Worm (Caenorhabditis elegans): ENCODE data around the gene rsp-1.

rsp-1 gene

ce11 chrII:11453025-11453424 is at the start of gene rsp-1:
Gene rsp-1 (plus strand): TSS chrII:11453362.
- TF ChIP-seq elt-3 (tag; optimal IDR thresholded peaks at IDR 0.05) (peak in 4 of 6 experiments; percentile 24 to 96 (median 67)), hpl-2 (GFP tag; optimal IDR thresholded peaks at IDR 0.05) (peak; percentile 80), ceh-90 (tag; optimal IDR thresholded peaks at IDR 0.05) (no peak), hlh-4 (tag; optimal IDR thresholded peaks at IDR 0.05) (no peak), nhr-84 (tag; optimal IDR thresholded peaks at IDR 0.05) (no peak), sptf-1 (tag; optimal IDR thresholded peaks at IDR 0.05) (no peak), ama-1 (optimal IDR thresholded peaks at IDR 0.05) (no peak), nhr-12 (tag; optimal IDR thresholded peaks at IDR 0.05) (no peak), mep-1 (tag; optimal IDR thresholded peaks at IDR 0.05) (peak; percentile 84), jun-1 (tag; optimal IDR thresholded peaks at IDR 0.05) (peak; percentile 91), lin-35 (GFP tag; optimal IDR thresholded peaks at IDR 0.05) (peak; percentile 90 to 94), zip-4 (GFP tag; optimal IDR thresholded peaks at IDR 0.05) (peak; percentile 74), unc-130 (tag; optimal IDR thresholded peaks at IDR 0.05) (peak; percentile 91), lsy-2 (tag; optimal IDR thresholded peaks at IDR 0.05) (peak; percentile 91 to 94), snu-23 (GFP tag; optimal IDR thresholded peaks at IDR 0.05) (peak; percentile 94), sox-4 (tag; optimal IDR thresholded peaks at IDR 0.05) (peak; percentile 45), efl-3 (GFP tag; optimal IDR thresholded peaks at IDR 0.05) (no peak), mdl-1 (tag; optimal IDR thresholded peaks at IDR 0.05) (peak in 1 of 2 experiments; percentile 85), nhr-20 (tag; optimal IDR thresholded peaks at IDR 0.05) (peak; percentile 94), aly-2 (tag; optimal IDR thresholded peaks at IDR 0.05) (peak; percentile 65), nhr-11 (tag; optimal IDR thresholded peaks at IDR 0.05) (peak; percentile 46), pqm-1 (tag; optimal IDR thresholded peaks at IDR 0.05) (no peak), nhr-85 (tag) (peak; percentile 92), hlh-17 (GFP tag; optimal IDR thresholded peaks at IDR 0.05; ENCODE audit: borderline replicate concordance) (no peak), blmp-1 (tag; optimal IDR thresholded peaks at IDR 0.05) (peak; percentile 27), alr-1 (tag; optimal IDR thresholded peaks at IDR 0.05; ENCODE audit: borderline replicate concordance) (no peak), aha-1 (tag; optimal IDR thresholded peaks at IDR 0.05) (peak; percentile 17), unc-98 (GFP tag; IDR thresholded peaks at IDR 0.05) (no peak), isw-1 (GFP tag; IDR thresholded peaks at IDR 0.05) (peak; percentile 87), rnt-1 (tag; optimal IDR thresholded peaks at IDR 0.05) (peak; percentile 94), nhr-237 (tag; optimal IDR thresholded peaks at IDR 0.05) (no peak), nhr-47 (tag; optimal IDR thresholded peaks at IDR 0.05) (peak; percentile 91), irx-1 (tag; optimal IDR thresholded peaks at IDR 0.05) (peak; percentile 76), mef-2 (tag; optimal IDR thresholded peaks at IDR 0.05) (peak; percentile 13), fos-1 (tag; optimal IDR thresholded peaks at IDR 0.05) (peak; percentile 78), zag-1 (tag; optimal IDR thresholded peaks at IDR 0.05) (no peak), unc-86 (tag; optimal IDR thresholded peaks at IDR 0.05) (peak; percentile 83), F16B12.6 (tag; optimal IDR thresholded peaks at IDR 0.05) (peak; percentile 69), elt-2 (tag; optimal IDR thresholded peaks at IDR 0.05) (peak; percentile 76), swsn-7 (tag; optimal IDR thresholded peaks at IDR 0.05) (peak; percentile 91), fkh-4 (tag; optimal IDR thresholded peaks at IDR 0.05; ENCODE audit: borderline replicate concordance) (peak; percentile 29), vab-15 (tag; optimal IDR thresholded peaks at IDR 0.05) (peak; percentile 67), dpl-1 (GFP tag; optimal IDR thresholded peaks at IDR 0.05) (peak; percentile 84 to 88 (median 87)), ceh-63 (GFP tag; optimal IDR thresholded peaks at IDR 0.05) (no peak), nhr-19 (GFP tag; conservative IDR thresholded peaks at IDR 0.05) (peak; percentile 90), nhr-71 (tag; optimal IDR thresholded peaks at IDR 0.05) (peak; percentile 93), lin-15B (tag; optimal IDR thresholded peaks at IDR 0.05) (peak; percentile 84), ceh-88 (GFP tag; IDR thresholded peaks at IDR 0.05) (no peak; the same call in 1 of the 2 replicates), lin-39 (tag; optimal IDR thresholded peaks at IDR 0.05) (peak; percentile 42), fkh-8 (tag; optimal IDR thresholded peaks at IDR 0.05) (peak; percentile 79), snpc-4 (tag; optimal IDR thresholded peaks at IDR 0.05) (peak; percentile 81), C34B4.2 (tag; optimal IDR thresholded peaks at IDR 0.05) (no peak), nhr-77 (tag; optimal IDR thresholded peaks at IDR 0.05) (peak; percentile 78), ceh-8 (GFP tag; optimal IDR thresholded peaks at IDR 0.05) (peak; percentile 55)
